Worm (Caenorhabditis elegans) whole organism, L4 larva: ENCODE measurements around the gene Y39A1A.20.

Experiments used
- F37D6.2 ChIP-seq: sonication (generic microtip); optimal IDR thresholded peaks from 2 replicates; lab custom pipeline; 2016; ENCODE audit warnings: mild to moderate bottlenecking, missing genetic modification characterization, missing compliant biosample characterization
- T20F7.1 ChIP-seq: fragments of 200-800 bp; sonication (Bioruptor generic); optimal IDR thresholded peaks from 2 replicates; lab custom pipeline; 2018; ENCODE audit warnings: mild to moderate bottlenecking, missing genetic modification characterization, missing compliant biosample characterization
- T26A8.4 ChIP-seq: fragments of 200-800 bp; sonication (Bioruptor generic); IDR thresholded peaks from 2 replicates; pipeline ENCODE4 v1.3.6; 2022; ENCODE audit warnings: missing genetic modification characterization, missing compliant biosample characterization
- Y105C5A.15 ChIP-seq: fragments of 200-800 bp; sonication (Bioruptor generic); IDR thresholded peaks from 2 replicates; pipeline ENCODE4 v1.3.6; 2022; ENCODE audit warnings: missing genetic modification characterization, missing compliant biosample characterization
- Y75B8A.6 ChIP-seq: fragments of 200-800 bp; sonication (Bioruptor generic); IDR thresholded peaks from 2 replicates; pipeline ENCODE4 v1.3.6; 2022; ENCODE audit warnings: missing genetic modification reagents, missing genetic modification characterization, missing compliant biosample characterization
- aha-1 ChIP-seq: fragments of 150-350 bp; peaks from one replicate; lab custom pipeline; 2014; ENCODE audit warnings: missing biosample characterization, missing genetic modification characterization
- ama-1 ChIP-seq: fragments of 150-350 bp; optimal IDR thresholded peaks from 2 replicates; lab custom pipeline; 2014; ENCODE audit warnings: inconsistent platforms, mixed read lengths
- arid-1 ChIP-seq: fragments of 200-800 bp; sonication (Bioruptor generic); conservative IDR thresholded peaks from 2 replicates; pipeline ENCODE4 v1.3.6; 2022; ENCODE audit warnings: missing genetic modification reagents, missing genetic modification characterization, missing compliant biosample characterization
- ceh-32 ChIP-seq: sonication (generic microtip); optimal IDR thresholded peaks from 2 replicates; lab custom pipeline; 2016; ENCODE audit warnings: mild to moderate bottlenecking, missing genetic modification characterization, missing compliant biosample characterization; ENCODE audit not compliant: poor library complexity
- ces-1 ChIP-seq: fragments of 150-350 bp; sonication (generic microtip); optimal IDR thresholded peaks from 4 replicates; lab custom pipeline; 2014; ENCODE audit warnings: missing biosample characterization, missing genetic modification reagents, missing genetic modification characterization
- ctbp-1 ChIP-seq: fragments of 200-800 bp; sonication (Bioruptor generic); IDR thresholded peaks from 2 replicates; pipeline ENCODE4 v1.3.6; 2022; ENCODE audit warnings: missing genetic modification reagents, missing genetic modification characterization, missing compliant biosample characterization
- daf-16 ChIP-seq, 3 experiments: sonication (generic microtip); optimal IDR thresholded peaks; 2 replicates each; lab custom pipeline; 2016 to 2017; ENCODE audit warnings: missing genetic modification characterization in 3 of 3, missing genetic modification reagents in 3 of 3, mild to moderate bottlenecking in 2 of 3, missing compliant biosample characterization in 2 of 3, missing biosample characterization in 1 of 3, moderate library complexity in 1 of 3
- dmd-6 ChIP-seq: fragments of 200-800 bp; sonication (Bioruptor generic); IDR thresholded peaks from 2 replicates; pipeline ENCODE4 v1.3.6; 2022; ENCODE audit warnings: missing genetic modification reagents, missing genetic modification characterization, missing compliant biosample characterization
- dmd-8 ChIP-seq: fragments of 200-800 bp; sonication (Bioruptor generic); IDR thresholded peaks from 2 replicates; pipeline ENCODE4 v1.3.6; 2022; ENCODE audit warnings: missing genetic modification characterization, missing compliant biosample characterization
- dmd-9 ChIP-seq: fragments of 200-800 bp; sonication (Bioruptor generic); IDR thresholded peaks from 2 replicates; pipeline ENCODE4 v1.3.6; 2022; ENCODE audit warnings: missing genetic modification reagents, missing genetic modification characterization, missing compliant biosample characterization
- dpl-1 ChIP-seq: fragments of 150-350 bp; optimal IDR thresholded peaks from 2 replicates; lab custom pipeline; 2014; ENCODE audit warnings: missing biosample characterization, missing genetic modification reagents, missing genetic modification characterization
- dve-1 ChIP-seq: sonication (generic microtip); optimal IDR thresholded peaks from 2 replicates; lab custom pipeline; 2017; ENCODE audit warnings: antibody characterized with exemption, mild to moderate bottlenecking, missing genetic modification characterization, missing compliant biosample characterization; ENCODE audit not compliant: insufficient read depth
- hif-1 ChIP-seq, 2 experiments: sonication (generic microtip); optimal IDR thresholded peaks; 2 replicates each; lab custom pipeline; 2016 to 2017; ENCODE audit warnings: missing compliant biosample characterization in 2 of 2, missing genetic modification characterization in 2 of 2, missing genetic modification reagents in 2 of 2, missing genotype in 2 of 2, mild to moderate bottlenecking in 1 of 2
- hlh-11 ChIP-seq: fragments of 200-800 bp; sonication (Bioruptor generic); optimal IDR thresholded peaks from 2 replicates; lab custom pipeline; 2018; ENCODE audit warnings: mild to moderate bottlenecking, missing genetic modification characterization, missing compliant biosample characterization
- hlh-30 ChIP-seq: sonication (generic microtip); optimal IDR thresholded peaks from 2 replicates; lab custom pipeline; 2017; ENCODE audit warnings: antibody characterized with exemption, mild to moderate bottlenecking, missing genetic modification characterization, missing compliant biosample characterization; ENCODE audit not compliant: insufficient read depth
- hmg-1.1 ChIP-seq: fragments of 200-800 bp; sonication (Bioruptor generic); IDR thresholded peaks from 2 replicates; pipeline ENCODE4 v1.3.6; 2022; ENCODE audit warnings: missing genetic modification reagents, missing genetic modification characterization, missing compliant biosample characterization
- lin-1 ChIP-seq: fragments of 200-800 bp; sonication (Bioruptor generic); IDR thresholded peaks from 2 replicates; pipeline ENCODE4 v1.3.6; 2022; ENCODE audit warnings: missing genetic modification reagents, missing genetic modification characterization, missing compliant biosample characterization
- lin-13 ChIP-seq: fragments of 150-350 bp; optimal IDR thresholded peaks from 2 replicates; lab custom pipeline; 2014; ENCODE audit warnings: missing biosample characterization, missing genetic modification reagents, missing genetic modification characterization
- lin-38 ChIP-seq: fragments of 200-800 bp; sonication (Bioruptor generic); IDR thresholded peaks from 2 replicates; pipeline ENCODE4 v1.3.6; 2022; ENCODE audit warnings: missing genetic modification reagents, missing genetic modification characterization, missing compliant biosample characterization
- lsy-2 ChIP-seq, 2 experiments: fragments of 150-350 bp in 1 of 2; sonication (generic microtip) in 1 of 2; optimal IDR thresholded peaks; 2 replicates each; lab custom pipeline; 2014 to 2017; ENCODE audit warnings: missing biosample characterization in 2 of 2, missing genetic modification characterization in 2 of 2
- mdl-1 ChIP-seq, 2 experiments: fragments of 150-350 bp in 1 of 2; sonication (generic microtip) in 1 of 2; optimal IDR thresholded peaks; 2 replicates each; lab custom pipeline; 2014 to 2017; ENCODE audit warnings: missing biosample characterization in 2 of 2, missing genetic modification characterization in 2 of 2
- mdt-29 ChIP-seq: fragments of 200-800 bp; sonication (Bioruptor generic); IDR thresholded peaks from 2 replicates; pipeline ENCODE4 v1.3.6; 2022; ENCODE audit warnings: missing genetic modification reagents, missing genetic modification characterization, missing compliant biosample characterization
- mep-1 ChIP-seq: fragments of 150-350 bp; sonication (generic microtip); optimal IDR thresholded peaks from 3 replicates; lab custom pipeline; 2014; ENCODE audit warnings: missing biosample characterization, missing genetic modification characterization
- mes-2 ChIP-seq: sonication (generic microtip); optimal IDR thresholded peaks from 2 replicates; lab custom pipeline; 2016; ENCODE audit warnings: missing genotype, mild to moderate bottlenecking, missing genetic modification characterization, missing compliant biosample characterization; ENCODE audit not compliant: poor library complexity, severe bottlenecking
- mxl-2 ChIP-seq: fragments of 200-800 bp; sonication (Bioruptor generic); conservative IDR thresholded peaks from 2 replicates; pipeline ENCODE4 v1.3.6; 2022; ENCODE audit warnings: missing genetic modification reagents, missing genetic modification characterization, missing compliant biosample characterization
- mxl-3 ChIP-seq: fragments of 200-800 bp; sonication (Bioruptor generic); optimal IDR thresholded peaks from 2 replicates; lab custom pipeline; 2018; ENCODE audit warnings: mild to moderate bottlenecking, missing genetic modification characterization, missing compliant biosample characterization
- nhr-10 ChIP-seq: fragments of 150-350 bp; optimal IDR thresholded peaks from 2 replicates; lab custom pipeline; 2014; ENCODE audit warnings: missing biosample characterization, missing genetic modification characterization
- nhr-102 ChIP-seq: sonication (generic microtip); optimal IDR thresholded peaks from 2 replicates; lab custom pipeline; 2016; ENCODE audit warnings: mild to moderate bottlenecking, missing genetic modification characterization, moderate library complexity, missing compliant biosample characterization
- nhr-11 ChIP-seq: fragments of 150-350 bp; optimal IDR thresholded peaks from 2 replicates; lab custom pipeline; 2014; ENCODE audit warnings: missing biosample characterization, missing genetic modification characterization
- nhr-237 ChIP-seq: sonication (generic microtip); optimal IDR thresholded peaks from 2 replicates; lab custom pipeline; 2017; ENCODE audit warnings: missing biosample characterization, missing genetic modification characterization
- nhr-28 ChIP-seq: fragments of 150-350 bp; optimal IDR thresholded peaks from 2 replicates; lab custom pipeline; 2014; ENCODE audit warnings: missing biosample characterization, missing genetic modification characterization
- nhr-48 ChIP-seq: sonication (generic microtip); optimal IDR thresholded peaks from 2 replicates; lab custom pipeline; 2016; ENCODE audit warnings: mild to moderate bottlenecking, missing genetic modification characterization, missing compliant biosample characterization
- nhr-77 ChIP-seq: fragments of 150-350 bp; optimal IDR thresholded peaks from 2 replicates; lab custom pipeline; 2014; ENCODE audit warnings: missing biosample characterization, missing genetic modification characterization
- php-3 ChIP-seq: fragments of 200-800 bp; sonication (Bioruptor generic); IDR thresholded peaks from 2 replicates; pipeline ENCODE4 v1.3.6; 2022; ENCODE audit warnings: missing genetic modification reagents, missing genetic modification characterization, missing compliant biosample characterization
- rbr-2 ChIP-seq: sonication (generic microtip); optimal IDR thresholded peaks from 2 replicates; lab custom pipeline; 2016; ENCODE audit warnings: missing genotype, missing genetic modification characterization, missing compliant biosample characterization
- spr-1 ChIP-seq: sonication (generic microtip); optimal IDR thresholded peaks from 2 replicates; lab custom pipeline; 2016; ENCODE audit warnings: mild to moderate bottlenecking, missing genetic modification characterization, missing compliant biosample characterization
- tag-97 ChIP-seq: fragments of 200-800 bp; sonication (Bioruptor generic); IDR thresholded peaks from 2 replicates; pipeline ENCODE4 v1.3.6; 2022; ENCODE audit warnings: missing genetic modification characterization, missing compliant biosample characterization
- tra-1 ChIP-seq: fragments of 200-800 bp; sonication (Bioruptor generic); IDR thresholded peaks from 2 replicates; pipeline ENCODE4 v1.3.6; 2022; ENCODE audit warnings: missing genetic modification reagents, missing genetic modification characterization, missing compliant biosample characterization
- unc-62 ChIP-seq, 3 experiments: fragments of 150-350 bp in 1 of 3; sonication (generic microtip); optimal IDR thresholded peaks in 2 of 3; peaks in 1 of 3; 1 replicate in 1 of 3; 2 replicates in 2 of 3; lab custom pipeline; 2014 to 2017; ENCODE audit warnings: missing biosample characterization in 3 of 3, missing genetic modification characterization in 3 of 3, missing genetic modification reagents in 3 of 3, missing genotype in 1 of 3
- vab-7 ChIP-seq: fragments of 200-800 bp; sonication (Bioruptor generic); IDR thresholded peaks from 2 replicates; pipeline ENCODE4 v1.3.6; 2022; ENCODE audit warnings: missing genetic modification reagents, missing genetic modification characterization, missing compliant biosample characterization
- zfp-2 ChIP-seq: sonication (generic microtip); optimal IDR thresholded peaks from 2 replicates; lab custom pipeline; 2016; ENCODE audit warnings: mild to moderate bottlenecking, missing genetic modification characterization, missing compliant biosample characterization
- ztf-7 ChIP-seq: fragments of 150-350 bp; optimal IDR thresholded peaks from 2 replicates; lab custom pipeline; 2014; ENCODE audit warnings: missing biosample characterization, missing genetic modification characterization

The Y39A1A.20 gene

DNA sequence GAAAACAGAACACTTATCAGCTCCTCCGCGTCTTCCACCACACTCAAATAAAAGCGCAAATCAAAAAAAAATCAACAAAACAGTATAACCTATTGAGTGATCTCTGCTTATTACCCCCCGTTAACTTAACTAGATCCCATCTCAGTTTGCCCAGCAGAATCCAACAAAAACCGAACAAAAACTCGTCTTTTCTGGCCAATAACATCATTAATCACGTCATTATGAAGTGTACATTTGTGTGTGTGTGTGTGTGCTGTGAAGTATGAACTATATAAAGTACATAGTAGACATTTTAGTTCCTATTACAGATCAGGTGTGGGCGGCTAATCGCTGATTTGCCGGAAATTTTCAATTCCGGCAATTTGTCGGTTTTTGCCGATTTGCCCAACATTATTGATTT, 17.7 kb upstream of the Y39A1A.20 start:
- TF ChIP-seq hmg-1.1 (GFP tag; lab: Robert Waterston, UW), result no peak
- TF ChIP-seq ceh-32, result no peak
- peak in 1 of 2 experiments; percentile 41 for TF ChIP-seq lsy-2 (tag; optimal IDR thresholded peaks at IDR 0.05; lab: Kevin White, UChicago)
- no peak for TF ChIP-seq Y105C5A.15 (GFP tag; lab: Robert Waterston, UW)
- peak; percentile 27 for TF ChIP-seq hlh-11 (tag; lab: Kevin White, UChicago)
- TF ChIP-seq nhr-28 (tag; lab: Kevin White, UChicago), result peak; percentile 88
- 0 out of 2 replicates have a peak, but pooled peaks have one; percentile 23 for TF ChIP-seq mdt-29 (GFP tag; lab: Robert Waterston, UW)

- TF ChIP-seq nhr-237 (no peak), rbr-2 (tag; lab: Kevin White, UChicago) (peak; percentile 61), ces-1 (GFP tag; lab: Kevin White, UChicago) (no peak), aha-1 (tag; lab: Kevin White, UChicago) (peak; percentile 99), Y75B8A.6 (GFP tag; lab: Robert Waterston, UW) (no peak), lin-1 (GFP tag; lab: Robert Waterston, UW) (peak; percentile 51), hif-1 (tag; optimal IDR thresholded peaks at IDR 0.05; lab: Kevin White, UChicago) (peak; percentile 58 to 99), arid-1 (no peak), ztf-7 (no peak), php-3 (GFP tag; lab: Robert Waterston, UW) (peak; percentile 46), dmd-6 (GFP tag; lab: Robert Waterston, UW) (peak; percentile 92), spr-1 (tag; lab: Kevin White, UChicago) (peak; percentile 33), mxl-2 (GFP tag; lab: Robert Waterston, UW) (no peak), hlh-30 (peak; percentile 54), T20F7.1 (GFP tag; lab: Kevin White, UChicago) (peak; percentile 36), ctbp-1 (GFP tag; lab: Robert Waterston, UW) (peak; percentile 11; the same call in 1 of the 2 replicates), nhr-10 (tag; lab: Kevin White, UChicago) (peak; percentile 87), mep-1 (tag; lab: Kevin White, UChicago) (peak; percentile 68), mxl-3 (GFP tag; lab: Kevin White, UChicago) (peak; percentile 93), mes-2 (tag; lab: Kevin White, UChicago) (peak; percentile 37), nhr-102 (tag; lab: Kevin White, UChicago) (peak; percentile 38), vab-7 (GFP tag; lab: Robert Waterston, UW) (no peak), nhr-28 (tag; lab: Kevin White, UChicago) (peak; percentile 76), dmd-9 (0 out of 2 replicates have a peak, but pooled peaks have one; percentile 48), dve-1 (peak; percentile 93), hlh-11 (tag; lab: Kevin White, UChicago) (peak; percentile 95), zfp-2 (tag; lab: Kevin White, UChicago) (no peak), lsy-2 (tag; optimal IDR thresholded peaks at IDR 0.05; lab: Kevin White, UChicago) (peak; percentile 42 to 67), mdt-29 (GFP tag; lab: Robert Waterston, UW) (0 out of 2 replicates have a peak, but pooled peaks have one; percentile 17), tag-97 (no peak), nhr-11 (tag; lab: Kevin White, UChicago) (peak; percentile 77), dpl-1 (GFP tag; lab: Kevin White, UChicago) (peak; percentile 8), T26A8.4 (peak; percentile 26; the same call in 1 of the 2 replicates), tra-1 (GFP tag; lab: Robert Waterston, UW) (peak; percentile 64; the same call in 1 of the 2 replicates), mdl-1 (tag; optimal IDR thresholded peaks at IDR 0.05; lab: Kevin White, UChicago) (peak; percentile 22 to 86), dmd-8 (GFP tag; lab: Robert Waterston, UW) (no peak), lin-38 (GFP tag; lab: Robert Waterston, UW) (peak; percentile 31), F37D6.2 (tag; lab: Kevin White, UChicago) (no peak), daf-16 (GFP tag; optimal IDR thresholded peaks at IDR 0.05; lab: Kevin White, UChicago) (peak in 1 of 2 experiments; percentile 30), daf-16 (tag; optimal IDR thresholded peaks at IDR 0.05; lab: Kevin White, UChicago) (peak; percentile 41), nhr-77 (tag; lab: Kevin White, UChicago) (peak; percentile 35), nhr-48 (tag; lab: Kevin White, UChicago) (peak; percentile 91), lin-13 (GFP tag; lab: Kevin White, UChicago) (no peak), ama-1 (peak; percentile 72), unc-62 (GFP tag; optimal IDR thresholded peaks at IDR 0.05 in 1 of 2; lab: Kevin White, UChicago) (peak in 1 of 2 experiments; percentile 93), unc-62 (tag; optimal IDR thresholded peaks at IDR 0.05; lab: Kevin White, UChicago) (no peak)
Observed at ce11 chrIII:10717479-10717878, 17.1 kb upstream of the Y39A1A.20 start.
